Fruit fly (Drosophila melanogaster) whole organism, adult: ENCODE measurements around the gene CG8563.
A peak's percentile ranks its signal among the peaks of the same experiment; 100 is the strongest.

Experiments
- CG11617 ChIP-seq: fragments of 200-800 bp; sonication (Bioruptor generic); optimal IDR thresholded peaks from 2 replicates; lab custom pipeline; 2017; ENCODE audit warnings: mild to moderate bottlenecking, missing biosample characterization, missing genetic modification reagents, missing genetic modification characterization
- CG12768 ChIP-seq: fragments of 200-800 bp; sonication (Bioruptor generic); optimal IDR thresholded peaks from 2 replicates; lab custom pipeline; 2017; ENCODE audit warnings: missing biosample characterization, missing genetic modification characterization, mild to moderate bottlenecking, moderate library complexity, missing genetic modification reagents
- CG14711 ChIP-seq: fragments of 200-800 bp; sonication (Bioruptor generic); optimal IDR thresholded peaks from 2 replicates; lab custom pipeline; 2018; ENCODE audit warnings: missing biosample characterization, mild to moderate bottlenecking, missing genetic modification characterization, moderate library complexity
- CG1620 ChIP-seq: fragments of 200-800 bp; sonication (Bioruptor generic); optimal IDR thresholded peaks from 2 replicates; lab custom pipeline; 2016; ENCODE audit warnings: missing biosample characterization, missing genetic modification characterization
- CG33017 ChIP-seq: fragments of 200-800 bp; sonication (Bioruptor generic); optimal IDR thresholded peaks from 2 replicates; lab custom pipeline; 2018; ENCODE audit warnings: missing biosample characterization, mild to moderate bottlenecking, missing genetic modification characterization, moderate library complexity
- CG5204 ChIP-seq: fragments of 200-800 bp; sonication (Bioruptor generic); optimal IDR thresholded peaks from 2 replicates; lab custom pipeline; 2016; ENCODE audit warnings: missing biosample characterization, missing genetic modification characterization
- CG7045 ChIP-seq: fragments of 200-800 bp; sonication (Bioruptor generic); optimal IDR thresholded peaks from 2 replicates; lab custom pipeline; 2017; ENCODE audit warnings: missing biosample characterization, mild to moderate bottlenecking, missing genetic modification characterization
- CG7101 ChIP-seq: fragments of 200-800 bp; sonication (Bioruptor generic); optimal IDR thresholded peaks from 2 replicates; lab custom pipeline; 2018; ENCODE audit warnings: missing biosample characterization, mild to moderate bottlenecking, missing genetic modification characterization, moderate library complexity
- Clk ChIP-seq: fragments of 200-800 bp; sonication (Bioruptor generic); optimal IDR thresholded peaks from 2 replicates; lab custom pipeline; 2017; ENCODE audit warnings: missing biosample characterization, missing genetic modification characterization
- Crg-1 ChIP-seq: fragments of 200-800 bp; sonication (Bioruptor generic); optimal IDR thresholded peaks from 2 replicates; lab custom pipeline; 2016; ENCODE audit warnings: missing biosample characterization, missing genetic modification characterization
- Hr96 ChIP-seq: fragments of 200-800 bp; sonication (Bioruptor generic); optimal IDR thresholded peaks from 2 replicates; lab custom pipeline; 2016; ENCODE audit warnings: missing biosample characterization, missing genetic modification characterization
- Mnt ChIP-seq: fragments of 200-800 bp; sonication (Bioruptor generic); optimal IDR thresholded peaks from 2 replicates; lab custom pipeline; 2016; ENCODE audit warnings: missing biosample characterization, mild to moderate bottlenecking, missing genetic modification characterization
- bab1 ChIP-seq: fragments of 200-800 bp; sonication (Bioruptor generic); optimal IDR thresholded peaks from 3 replicates; lab custom pipeline; 2019; ENCODE audit warnings: missing biosample characterization, mild to moderate bottlenecking, missing genetic modification characterization, moderate library complexity
- cic ChIP-seq: fragments of 200-800 bp; sonication (Bioruptor generic); optimal IDR thresholded peaks from 2 replicates; lab custom pipeline; 2017; ENCODE audit warnings: missing biosample characterization, mild to moderate bottlenecking, missing genetic modification characterization, moderate library complexity
- cnc ChIP-seq, 2 experiments: fragments of >200 bp; optimal IDR thresholded peaks; 2 replicates each; lab custom pipeline; 2017
- kay ChIP-seq: fragments of 200-800 bp; sonication (Bioruptor generic); peaks from one replicate; lab custom pipeline; 2016; ENCODE audit warnings: missing biosample characterization, missing genetic modification characterization, borderline replicate concordance
- ovo ChIP-seq: fragments of 200-800 bp; sonication (Bioruptor generic); optimal IDR thresholded peaks from 2 replicates; lab custom pipeline; 2016; ENCODE audit warnings: missing biosample characterization, missing genetic modification characterization
- pad ChIP-seq: fragments of 200-800 bp; sonication (Bioruptor generic); optimal IDR thresholded peaks from 3 replicates; lab custom pipeline; 2017; ENCODE audit warnings: missing biosample characterization, missing genetic modification characterization, mild to moderate bottlenecking, moderate library complexity, missing genetic modification reagents
- tj ChIP-seq: fragments of 200-800 bp; sonication (Bioruptor generic); optimal IDR thresholded peaks from 3 replicates; lab custom pipeline; 2017; ENCODE audit warnings: missing biosample characterization, mild to moderate bottlenecking, missing genetic modification characterization, moderate library complexity
- toe ChIP-seq: fragments of 200-800 bp; sonication (Bioruptor generic); optimal IDR thresholded peaks from 2 replicates; lab custom pipeline; 2016; ENCODE audit warnings: missing biosample characterization, missing genetic modification characterization

Gene CG8563

DNA sequence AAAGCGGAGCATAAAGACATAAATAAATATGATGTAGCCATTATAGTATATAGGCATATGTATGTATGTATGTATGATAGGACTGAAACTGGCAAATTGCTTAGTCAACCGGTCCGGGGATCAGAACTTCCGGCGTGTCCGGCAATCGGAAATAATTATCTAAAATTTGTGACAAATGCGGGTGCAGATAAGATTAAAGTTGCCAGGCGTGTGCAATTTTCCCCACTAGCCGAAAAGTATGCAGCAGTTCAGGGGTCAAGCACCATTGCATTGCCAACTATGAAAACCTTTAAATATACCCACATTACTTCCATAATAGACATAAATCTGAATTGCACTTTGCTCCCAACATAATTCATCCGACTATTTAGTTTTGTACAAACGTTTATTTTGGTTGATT lies 41.7 kb downstream of the CG8563 start:
- TF ChIP-seq CG12768 (GFP tag; lab: Kevin White, UChicago) (no peak), CG7101 (tag; lab: Kevin White, UChicago) (no peak), Clk (GFP tag; lab: Kevin White, UChicago) (no peak), CG11617 (GFP tag; lab: Kevin White, UChicago) (no peak), Crg-1 (GFP tag; lab: Kevin White, UChicago) (no peak), CG14711 (tag; lab: Kevin White, UChicago) (no peak), Mnt (GFP tag; lab: Kevin White, UChicago) (no peak), bab1 (GFP tag; lab: Kevin White, UChicago) (no peak), cic (no peak), CG1620 (GFP tag; lab: Kevin White, UChicago) (no peak), pad (GFP tag; lab: Kevin White, UChicago) (no peak), CG33017 (tag; lab: Kevin White, UChicago) (no peak), kay (GFP tag; lab: Kevin White, UChicago) (no peak), cnc (optimal IDR thresholded peaks at IDR 0.05; lab: Kevin White, UChicago) (no peak), toe (no peak), CG5204 (no peak), ovo (GFP tag; lab: Kevin White, UChicago) (no peak)

dm6 chr3L:7432811-7433324 lies 42.3 kb downstream of the CG8563 start:
- TF ChIP-seq CG33017 (tag; lab: Kevin White, UChicago) (no peak), kay (GFP tag; lab: Kevin White, UChicago) (peak; percentile 62)

- no peak for TF ChIP-seq cnc (optimal IDR thresholded peaks at IDR 0.05; lab: Kevin White, UChicago)
- TF ChIP-seq cic = peak; percentile 71
- TF ChIP-seq Crg-1 (GFP tag; lab: Kevin White, UChicago) = no peak
- TF ChIP-seq CG12768 (GFP tag; lab: Kevin White, UChicago) = no peak
- no peak for TF ChIP-seq ovo (GFP tag; lab: Kevin White, UChicago)
- no peak for TF ChIP-seq Hr96
- TF ChIP-seq tj (GFP tag; lab: Kevin White, UChicago) = peak; percentile 46
Measured at dm6 chr3L:7433325-7433827, 42.8 kb downstream of the CG8563 start.

- TF ChIP-seq CG5204 = no peak
Measured at dm6 chr3L:7434198-7434597, 43.7 kb downstream of the CG8563 start.

DNA sequence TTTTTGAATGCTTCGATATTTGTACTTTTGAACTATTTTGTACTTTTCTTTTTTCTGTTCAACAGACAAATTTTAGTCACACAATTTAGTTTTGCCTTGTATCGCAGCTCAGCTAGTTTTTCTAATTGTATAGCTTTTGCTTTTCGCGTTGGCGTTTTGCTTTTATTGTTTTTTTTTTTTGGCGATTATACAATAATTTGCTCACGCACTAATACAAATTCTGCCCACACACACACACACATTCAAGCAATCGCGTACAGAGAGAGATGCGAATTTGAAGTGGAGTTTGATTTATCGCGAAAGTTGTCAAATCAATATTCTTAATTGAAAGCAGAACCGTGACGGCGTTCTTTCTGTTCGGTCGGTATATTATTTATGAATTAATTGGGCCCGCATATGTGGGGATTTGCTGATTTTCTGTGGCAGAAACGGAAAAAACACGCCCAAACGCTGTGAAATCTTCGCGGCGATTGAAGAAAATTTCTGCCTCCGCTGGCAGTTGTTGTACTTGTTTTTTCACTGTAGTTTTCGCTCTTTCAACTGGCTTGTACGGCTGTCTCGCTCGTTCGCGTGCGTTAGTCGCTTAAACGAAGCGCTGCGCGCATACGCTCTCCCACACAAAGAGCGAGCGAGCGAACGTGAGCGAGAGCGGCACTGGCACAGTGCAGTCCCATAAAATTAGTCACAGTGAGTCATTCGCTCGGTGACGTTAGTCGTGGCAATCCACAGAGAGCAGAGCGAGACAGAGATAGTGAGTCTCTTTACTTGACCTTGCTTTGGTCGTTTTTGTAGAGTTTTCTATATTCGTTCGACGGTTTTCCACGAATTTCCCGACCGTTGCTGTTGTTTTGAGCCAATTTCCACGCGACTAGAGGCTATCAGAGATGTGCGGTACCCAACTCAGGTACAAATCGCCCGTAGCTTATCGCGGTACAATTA lies 44.4 kb downstream of the CG8563 start, which contains the start of gene Rac2:
Gene Rac2 (minus strand): TSS at position 476 of the 939 bp plus-strand sequence.
- TF ChIP-seq CG5204 (no peak), pad (GFP tag; lab: Kevin White, UChicago) (peak; percentile 29), CG7045 (no peak), CG11617 (GFP tag; lab: Kevin White, UChicago) (peak; percentile 34), CG7101 (tag; lab: Kevin White, UChicago) (peak; percentile 41), CG12768 (GFP tag; lab: Kevin White, UChicago) (peak; percentile 4), CG33017 (tag; lab: Kevin White, UChicago) (no peak), Clk (GFP tag; lab: Kevin White, UChicago) (peak; percentile 11), CG1620 (GFP tag; lab: Kevin White, UChicago) (no peak), Mnt (GFP tag; lab: Kevin White, UChicago) (peak; percentile 46), cic (peak; percentile 65), CG14711 (tag; lab: Kevin White, UChicago) (peak; percentile 19), bab1 (GFP tag; lab: Kevin White, UChicago) (peak; percentile 46), ovo (GFP tag; lab: Kevin White, UChicago) (no peak), cnc (optimal IDR thresholded peaks at IDR 0.05; lab: Kevin White, UChicago) (no peak), Hr96 (peak; percentile 48), Crg-1 (GFP tag; lab: Kevin White, UChicago) (no peak), tj (GFP tag; lab: Kevin White, UChicago) (peak; percentile 75), toe (peak; percentile 17), kay (GFP tag; lab: Kevin White, UChicago) (peak; percentile 100)

DNA sequence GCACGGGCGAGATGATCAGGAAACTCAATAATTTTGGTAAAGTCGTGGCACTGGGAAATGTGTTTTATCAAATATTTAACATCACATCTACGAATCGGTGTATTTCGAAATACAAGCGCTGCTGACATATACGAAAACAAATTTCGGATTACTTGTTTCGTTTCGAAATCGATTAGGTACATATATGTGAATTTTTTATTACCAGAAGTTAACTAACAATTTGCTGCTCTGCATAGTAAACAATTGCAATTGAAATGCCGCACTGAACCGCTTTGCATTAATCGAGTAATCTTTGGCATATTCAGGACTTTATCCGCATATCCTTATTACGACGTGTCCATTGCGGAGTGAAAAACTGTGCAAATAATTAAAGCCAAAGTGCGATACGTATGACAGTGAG lies 46.8 kb downstream of the CG8563 start, which contains the start of gene CG14835:
Gene CG14835 (minus strand): TSS at position 101 of the 400 bp plus-strand sequence.
- TF ChIP-seq Crg-1 (GFP tag; lab: Kevin White, UChicago) = no peak
- TF ChIP-seq CG7101 (tag; lab: Kevin White, UChicago) = no peak
- TF ChIP-seq CG12768 (GFP tag; lab: Kevin White, UChicago) = no peak
- TF ChIP-seq cnc (optimal IDR thresholded peaks at IDR 0.05; lab: Kevin White, UChicago) = no peak
- no peak for TF ChIP-seq CG7045
- TF ChIP-seq CG14711 (tag; lab: Kevin White, UChicago) = no peak
- no peak for TF ChIP-seq tj (GFP tag; lab: Kevin White, UChicago)
- TF ChIP-seq bab1 (GFP tag; lab: Kevin White, UChicago) = no peak
- TF ChIP-seq Clk (GFP tag; lab: Kevin White, UChicago) = no peak
- TF ChIP-seq cic = no peak
- no peak for TF ChIP-seq kay (GFP tag; lab: Kevin White, UChicago)
- TF ChIP-seq ovo (GFP tag; lab: Kevin White, UChicago) = no peak
- TF ChIP-seq CG11617 (GFP tag; lab: Kevin White, UChicago) = no peak
- TF ChIP-seq CG33017 (tag; lab: Kevin White, UChicago) = no peak
- TF ChIP-seq CG1620 (GFP tag; lab: Kevin White, UChicago) = no peak
- no peak for TF ChIP-seq pad (GFP tag; lab: Kevin White, UChicago)
- TF ChIP-seq Mnt (GFP tag; lab: Kevin White, UChicago) = no peak
